Fruit fly (Drosophila melanogaster) whole organism, embryonic: ENCODE data around the gene CG4957.
A peak's percentile ranks its signal among the peaks of the same experiment; 100 is the strongest.

Source experiments
- ATbp ChIP-seq: fragments of 200-800 bp; sonication (Bioruptor generic); optimal IDR thresholded peaks from 2 replicates; lab custom pipeline; 2017; ENCODE audit warnings: missing biosample characterization, mild to moderate bottlenecking, missing genetic modification characterization, missing genetic modification reagents
- Bgb ChIP-seq: fragments of 200-800 bp; sonication (Bioruptor generic); IDR thresholded peaks from 2 replicates; pipeline ENCODE4 v1.3.6; 2022; ENCODE audit warnings: missing biosample characterization, missing genetic modification characterization; ENCODE audit not compliant: partially characterized antibody
- CG12155 ChIP-seq: fragments of 200-800 bp; sonication (Bioruptor generic); optimal IDR thresholded peaks from 3 replicates; lab custom pipeline; 2016; ENCODE audit warnings: missing biosample characterization, missing genetic modification characterization
- CG12391 ChIP-seq: fragments of 200-800 bp; sonication (Bioruptor generic); optimal IDR thresholded peaks from 3 replicates; lab custom pipeline; 2018; ENCODE audit warnings: missing biosample characterization, mild to moderate bottlenecking, missing genetic modification characterization, moderate library complexity
- CG12659 ChIP-seq: fragments of 200-800 bp; sonication (Bioruptor generic); optimal IDR thresholded peaks from 3 replicates; lab custom pipeline; 2017; ENCODE audit warnings: mild to moderate bottlenecking, missing biosample characterization, missing genetic modification reagents, missing genetic modification characterization
- CG12769 ChIP-seq: fragments of 200-800 bp; sonication (Bioruptor generic); optimal IDR thresholded peaks from 2 replicates; lab custom pipeline; 2019; ENCODE audit warnings: missing biosample characterization, mild to moderate bottlenecking, missing genetic modification characterization, moderate library complexity
- CG1603 ChIP-seq: fragments of 200-800 bp; sonication (Bioruptor generic); optimal IDR thresholded peaks from 2 replicates; lab custom pipeline; 2019; ENCODE audit warnings: missing biosample characterization, mild to moderate bottlenecking, missing genetic modification characterization, moderate library complexity
- CG17568 ChIP-seq: fragments of 200-800 bp; sonication (Bioruptor generic); optimal IDR thresholded peaks from 2 replicates; lab custom pipeline; 2018; ENCODE audit warnings: missing biosample characterization, mild to moderate bottlenecking, missing genetic modification characterization, moderate library complexity
- CG17829 ChIP-seq: fragments of 200-800 bp; optimal IDR thresholded peaks from 2 replicates; lab custom pipeline; 2019; ENCODE audit warnings: missing biosample characterization, mild to moderate bottlenecking, missing genetic modification characterization, moderate library complexity
- CG3281 ChIP-seq: fragments of 200-800 bp; sonication (Bioruptor generic); optimal IDR thresholded peaks from 3 replicates; lab custom pipeline; 2017; ENCODE audit warnings: missing biosample characterization, mild to moderate bottlenecking, missing genetic modification characterization
- CG3407 ChIP-seq: fragments of 200-800 bp; sonication (Bioruptor generic); optimal IDR thresholded peaks from 2 replicates; lab custom pipeline; 2018; ENCODE audit warnings: missing biosample characterization, mild to moderate bottlenecking, missing genetic modification characterization
- CG4282 ChIP-seq: fragments of 200-800 bp; sonication (Bioruptor generic); optimal IDR thresholded peaks from 2 replicates; lab custom pipeline; 2016; ENCODE audit warnings: missing biosample characterization, missing genetic modification characterization
- CG6175 ChIP-seq: fragments of 200-800 bp; sonication (Bioruptor generic); IDR thresholded peaks from 3 replicates; pipeline ENCODE4 v1.3.6; 2022; ENCODE audit warnings: missing biosample characterization, missing genetic modification characterization
- CG6689 ChIP-seq: fragments of 200-800 bp; sonication (Bioruptor generic); IDR thresholded peaks from 2 replicates; pipeline ENCODE4 v1.3.6; 2022; ENCODE audit warnings: missing biosample characterization, missing genetic modification characterization
- CG7271 ChIP-seq: fragments of 200-800 bp; sonication (Bioruptor generic); optimal IDR thresholded peaks from 2 replicates; lab custom pipeline; 2018; ENCODE audit warnings: missing biosample characterization, mild to moderate bottlenecking, missing genetic modification characterization, moderate library complexity
- CG9609 ChIP-seq: fragments of 200-800 bp; sonication (Bioruptor generic); optimal IDR thresholded peaks from 3 replicates; lab custom pipeline; 2016; ENCODE audit warnings: missing biosample characterization, missing genetic modification characterization
- CG9727 ChIP-seq: fragments of 200-800 bp; sonication (Bioruptor generic); optimal IDR thresholded peaks from 3 replicates; lab custom pipeline; 2017; ENCODE audit warnings: missing biosample characterization, mild to moderate bottlenecking, missing genetic modification characterization
- CkIIα-i1 ChIP-seq: fragments of 200-800 bp; sonication (Bioruptor generic); IDR thresholded peaks from 2 replicates; pipeline ENCODE4 v1.3.6; 2022; ENCODE audit warnings: missing biosample characterization, missing genetic modification characterization
- Dll ChIP-seq: fragments of 200-800 bp; sonication (Bioruptor generic); IDR thresholded peaks from 4 replicates; pipeline ENCODE4 v1.3.6; 2022; ENCODE audit warnings: missing biosample characterization, missing genetic modification characterization; ENCODE audit not compliant: partially characterized antibody
- Drgx ChIP-seq: fragments of 200-800 bp; sonication (Bioruptor generic); IDR thresholded peaks from 2 replicates; pipeline ENCODE4 v1.3.6; 2022; ENCODE audit warnings: missing biosample characterization, missing genetic modification characterization
- Fer1 ChIP-seq: fragments of 200-800 bp; sonication (Bioruptor generic); optimal IDR thresholded peaks from 2 replicates; lab custom pipeline; 2017; ENCODE audit warnings: missing biosample characterization, mild to moderate bottlenecking, missing genetic modification characterization
- Gsc ChIP-seq: fragments of 200-800 bp; sonication (Bioruptor generic); IDR thresholded peaks from 2 replicates; pipeline ENCODE4 v1.3.6; 2022; ENCODE audit warnings: missing biosample characterization, missing genetic modification characterization
- HHEX ChIP-seq: fragments of 200-800 bp; sonication (Bioruptor generic); optimal IDR thresholded peaks from 3 replicates; lab custom pipeline; 2017; ENCODE audit warnings: missing biosample characterization, mild to moderate bottlenecking, missing genetic modification characterization, missing genetic modification reagents
- Hr51 ChIP-seq, 2 experiments: fragments of 200-800 bp; sonication (Bioruptor generic); optimal IDR thresholded peaks; 2 replicates in 1 of 2; 3 replicates in 1 of 2; lab custom pipeline; 2016 to 2018; ENCODE audit warnings: missing biosample characterization in 2 of 2, missing genetic modification characterization in 2 of 2, mild to moderate bottlenecking in 1 of 2, moderate library complexity in 1 of 2
- Jarid2 ChIP-seq: fragments of 200-800 bp; sonication (Bioruptor generic); optimal IDR thresholded peaks from 3 replicates; lab custom pipeline; 2017; ENCODE audit warnings: mild to moderate bottlenecking, missing biosample characterization, missing genetic modification reagents, missing genetic modification characterization
- Myb ChIP-seq: fragments of 200-800 bp; sonication (Bioruptor generic); optimal IDR thresholded peaks from 2 replicates; lab custom pipeline; 2016; ENCODE audit warnings: missing biosample characterization, missing genetic modification characterization
- NC2β ChIP-seq: fragments of 200-800 bp; sonication (Bioruptor generic); optimal IDR thresholded peaks from 2 replicates; lab custom pipeline; 2016; ENCODE audit warnings: missing biosample characterization, missing genetic modification characterization
- Ptx1 ChIP-seq: fragments of 200-800 bp; sonication (Bioruptor generic); IDR thresholded peaks from 2 replicates; pipeline ENCODE4 v1.3.6; 2022; ENCODE audit warnings: missing biosample characterization, missing genetic modification characterization
- Ravus ChIP-seq: fragments of 200-800 bp; sonication (Bioruptor generic); IDR thresholded peaks from 2 replicates; pipeline ENCODE4 v1.3.6; 2022; ENCODE audit warnings: missing biosample characterization, missing genetic modification characterization
- TFAM ChIP-seq: fragments of 200-800 bp; sonication (Bioruptor generic); optimal IDR thresholded peaks from 2 replicates; lab custom pipeline; 2017; ENCODE audit warnings: missing biosample characterization, missing genetic modification characterization, inconsistent platforms
- Xbp1 ChIP-seq: fragments of 200-800 bp; sonication (Bioruptor generic); optimal IDR thresholded peaks from 3 replicates; lab custom pipeline; 2016; ENCODE audit warnings: missing biosample characterization, mild to moderate bottlenecking, missing genetic modification characterization
- YL-1 ChIP-seq: fragments of 200-800 bp; sonication (Bioruptor generic); optimal IDR thresholded peaks from 3 replicates; lab custom pipeline; 2017; ENCODE audit warnings: missing biosample characterization, mild to moderate bottlenecking, missing genetic modification characterization
- az2 ChIP-seq: fragments of 200-800 bp; sonication (Bioruptor generic); optimal IDR thresholded peaks from 3 replicates; lab custom pipeline; 2016; ENCODE audit warnings: missing biosample characterization, missing genetic modification characterization
- btn ChIP-seq: fragments of 200-800 bp; sonication (Bioruptor generic); optimal IDR thresholded peaks from 2 replicates; lab custom pipeline; 2016; ENCODE audit warnings: missing biosample characterization, missing genetic modification characterization
- crp ChIP-seq, 2 experiments: fragments of 200-800 bp; sonication (Bioruptor generic); optimal IDR thresholded peaks; 2 replicates in 1 of 2; 3 replicates in 1 of 2; lab custom pipeline; 2017; ENCODE audit warnings: missing biosample characterization in 2 of 2, missing genetic modification characterization in 2 of 2, mild to moderate bottlenecking in 1 of 2, moderate library complexity in 1 of 2
- da ChIP-seq: fragments of 200-800 bp; sonication (Bioruptor generic); optimal IDR thresholded peaks from 2 replicates; lab custom pipeline; 2016; ENCODE audit warnings: missing biosample characterization, missing genetic modification characterization
- dan ChIP-seq: fragments of 200-800 bp; sonication (Bioruptor generic); IDR thresholded peaks from 2 replicates; pipeline ENCODE4 v1.3.6; 2022; ENCODE audit warnings: missing biosample characterization, missing genetic modification characterization
- dmrt99B ChIP-seq: fragments of 200-800 bp; sonication (Bioruptor generic); optimal IDR thresholded peaks from 2 replicates; lab custom pipeline; 2018; ENCODE audit warnings: missing biosample characterization, mild to moderate bottlenecking, missing genetic modification characterization, moderate library complexity
- ems ChIP-seq: fragments of 200-800 bp; sonication (Bioruptor generic); optimal IDR thresholded peaks from 3 replicates; lab custom pipeline; 2016; ENCODE audit warnings: missing biosample characterization, missing genetic modification characterization
- eve ChIP-seq, 2 experiments: fragments of >200 bp; optimal IDR thresholded peaks; 2 replicates each; lab custom pipeline; 2017; ENCODE audit warnings: missing biosample characterization in 2 of 2, missing genetic modification characterization in 2 of 2
- exex ChIP-seq: fragments of 200-800 bp; sonication (Bioruptor generic); optimal IDR thresholded peaks from 4 replicates; lab custom pipeline; 2018; ENCODE audit warnings: missing biosample characterization, mild to moderate bottlenecking, missing genetic modification characterization, moderate library complexity
- hkb ChIP-seq, 2 experiments: fragments of 200-800 bp in 1 of 2; fragments of >200 bp in 1 of 2; sonication (Bioruptor generic) in 1 of 2; IDR thresholded peaks in 1 of 2; optimal IDR thresholded peaks in 1 of 2; 2 replicates each; pipeline versions ENCODE4 v1.3.6 to Lab custom; 2017 to 2022; ENCODE audit warnings: missing biosample characterization in 1 of 2, missing genetic modification characterization in 1 of 2
- lbe ChIP-seq: fragments of 200-800 bp; sonication (Bioruptor generic); optimal IDR thresholded peaks from 2 replicates; lab custom pipeline; 2016; ENCODE audit warnings: missing biosample characterization, mild to moderate bottlenecking, missing genetic modification characterization
- lilli ChIP-seq: fragments of 200-800 bp; sonication (Bioruptor generic); optimal IDR thresholded peaks from 3 replicates; lab custom pipeline; 2016; ENCODE audit warnings: missing biosample characterization, missing genetic modification characterization
- lola ChIP-seq, 3 experiments: fragments of >200 bp in 2 of 3; fragments of 200-800 bp in 1 of 3; sonication (Bioruptor generic) in 1 of 3; optimal IDR thresholded peaks; 2 replicates each; lab custom pipeline; 2017 to 2019; ENCODE audit warnings: missing biosample characterization in 3 of 3, missing genetic modification characterization in 3 of 3, mild to moderate bottlenecking in 1 of 3, moderate library complexity in 1 of 3
- psq ChIP-seq: fragments of 200-800 bp; sonication (Bioruptor generic); optimal IDR thresholded peaks from 2 replicates; lab custom pipeline; 2017; ENCODE audit warnings: missing biosample characterization, missing genetic modification characterization
- salm ChIP-seq: fragments of 200-800 bp; sonication (Bioruptor generic); optimal IDR thresholded peaks from 2 replicates; lab custom pipeline; 2018; ENCODE audit warnings: missing biosample characterization, mild to moderate bottlenecking, missing genetic modification characterization
- so ChIP-seq: fragments of 200-800 bp; sonication (Bioruptor generic); IDR thresholded peaks from 3 replicates; pipeline ENCODE4 v1.3.6; 2022; ENCODE audit warnings: missing biosample characterization, missing genetic modification characterization
- sqz ChIP-seq: fragments of 200-800 bp; sonication (Bioruptor generic); optimal IDR thresholded peaks from 3 replicates; lab custom pipeline; 2018; ENCODE audit warnings: missing biosample characterization, mild to moderate bottlenecking, missing genetic modification characterization
- zen ChIP-seq: fragments of 200-800 bp; sonication (Bioruptor generic); optimal IDR thresholded peaks from 3 replicates; lab custom pipeline; 2018; ENCODE audit warnings: missing biosample characterization, mild to moderate bottlenecking, missing genetic modification characterization, moderate library complexity

Gene CG4957

DNA sequence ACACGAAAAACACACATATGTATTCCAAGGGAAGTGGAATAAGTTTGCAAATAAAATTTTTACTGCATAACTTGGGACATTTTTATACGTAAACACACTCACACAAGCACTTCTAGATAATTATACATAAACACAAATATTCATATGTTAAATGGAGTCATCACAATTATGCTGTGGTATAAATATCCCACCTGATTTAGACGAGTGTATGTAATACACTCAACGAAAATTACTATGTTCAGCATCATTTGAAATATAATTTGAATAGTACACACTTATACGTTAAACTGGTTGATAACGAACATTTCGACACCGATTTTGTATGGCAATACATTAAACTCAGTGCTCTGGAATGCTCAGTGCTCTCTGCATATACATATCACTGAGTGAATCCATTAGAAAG lies 37.6 kb upstream of the CG4957 start (continued):
- TF ChIP-seq Fer1 (GFP tag; lab: Kevin White, UChicago): peak; percentile 31
- no peak for TF ChIP-seq dmrt99B (tag; lab: Kevin White, UChicago)
- TF ChIP-seq Ptx1 (GFP tag; lab: Robert Waterston, UW): no peak
- TF ChIP-seq so (GFP tag; lab: Robert Waterston, UW): 0 out of 3 replicates have a peak, but pooled peaks have one; percentile 25
- TF ChIP-seq CG3407 (GFP tag; lab: Kevin White, UChicago): no peak
- TF ChIP-seq Drgx (GFP tag; lab: Robert Waterston, UW): peak; percentile 44
- peak in 1 of 2 experiments; percentile 87 for TF ChIP-seq eve (GFP tag; optimal IDR thresholded peaks at IDR 0.05; lab: Kevin White, UChicago)
- peak; percentile 36 for TF ChIP-seq CG3281 (GFP tag; lab: Kevin White, UChicago)
- TF ChIP-seq CG6175: no peak
- peak; percentile 43 for TF ChIP-seq HHEX (GFP tag; lab: Kevin White, UChicago)
- no peak for TF ChIP-seq CG12155 (GFP tag; lab: Kevin White, UChicago)
- TF ChIP-seq psq (GFP tag; lab: Kevin White, UChicago): no peak
- no peak for TF ChIP-seq CkIIα-i1 (GFP tag; lab: Robert Waterston, UW)
- TF ChIP-seq zen (tag; lab: Kevin White, UChicago): no peak
- no peak for TF ChIP-seq az2
- TF ChIP-seq sqz: no peak
- TF ChIP-seq CG4282 (GFP tag; lab: Kevin White, UChicago): no peak
- TF ChIP-seq CG7271 (tag; lab: Kevin White, UChicago): no peak
- TF ChIP-seq YL-1 (GFP tag; lab: Kevin White, UChicago): no peak
- no peak for TF ChIP-seq Myb (GFP tag; lab: Kevin White, UChicago)
- no peak for TF ChIP-seq CG12391
- TF ChIP-seq CG17829 (tag; lab: Kevin White, UChicago): no peak
- no peak for TF ChIP-seq CG6689 (GFP tag; lab: Robert Waterston, UW)
- TF ChIP-seq btn (GFP tag; lab: Kevin White, UChicago): no peak
- TF ChIP-seq Bgb (GFP tag; lab: Robert Waterston, UW): no peak
- no peak for TF ChIP-seq hkb (optimal IDR thresholded peaks at IDR 0.05; lab: Kevin White, UChicago)
- no peak for TF ChIP-seq hkb (GFP tag; IDR thresholded peaks at IDR 0.05; lab: Robert Waterston, UW)
- TF ChIP-seq dan: no peak
- TF ChIP-seq crp (GFP tag; optimal IDR thresholded peaks at IDR 0.05; lab: Kevin White, UChicago): no peak
- TF ChIP-seq CG1603 (tag; lab: Kevin White, UChicago): no peak
- TF ChIP-seq NC2β (GFP tag; lab: Kevin White, UChicago): no peak
- no peak for TF ChIP-seq Jarid2
- TF ChIP-seq CG9609 (GFP tag; lab: Kevin White, UChicago): no peak
- TF ChIP-seq TFAM (GFP tag; lab: Kevin White, UChicago): no peak
- TF ChIP-seq lbe (GFP tag; lab: Kevin White, UChicago): peak; percentile 57
- TF ChIP-seq ems: no peak
- TF ChIP-seq CG9727 (GFP tag; lab: Kevin White, UChicago): peak; percentile 19
- no peak for TF ChIP-seq lola (GFP tag; optimal IDR thresholded peaks at IDR 0.05; lab: Kevin White, UChicago)
- TF ChIP-seq lilli (GFP tag; lab: Kevin White, UChicago): peak; percentile 34
- no peak for TF ChIP-seq da (GFP tag; lab: Kevin White, UChicago)
- TF ChIP-seq Hr51 (GFP tag; optimal IDR thresholded peaks at IDR 0.05; lab: Kevin White, UChicago): no peak
- TF ChIP-seq exex (tag; lab: Kevin White, UChicago): peak; percentile 32
- no peak for TF ChIP-seq Xbp1 (GFP tag; lab: Kevin White, UChicago)
- TF ChIP-seq Dll (GFP tag; lab: Robert Waterston, UW): no peak
- no peak for TF ChIP-seq CG17568 (GFP tag; lab: Kevin White, UChicago)
- no peak for TF ChIP-seq Ravus (GFP tag; lab: Robert Waterston, UW)
- no peak for TF ChIP-seq salm
- TF ChIP-seq CG12659 (GFP tag; lab: Kevin White, UChicago): peak; percentile 25
- no peak for TF ChIP-seq ATbp (GFP tag; lab: Kevin White, UChicago)
- TF ChIP-seq CG12769 (tag; lab: Kevin White, UChicago): peak; percentile 25
- no peak for TF ChIP-seq Gsc (GFP tag; lab: Robert Waterston, UW)
